Worm (Caenorhabditis elegans) whole organism, L2 larva: ENCODE data around the gene C45B11.9.

ENCODE experiments used
- C34F6.9 ChIP-seq: fragments of 150-350 bp; optimal IDR thresholded peaks from 2 replicates; lab custom pipeline; 2014; ENCODE audit warnings: missing biosample characterization, missing genetic modification characterization
- F13H6.1 ChIP-seq: sonication (generic microtip); optimal IDR thresholded peaks from 2 replicates; lab custom pipeline; 2016; ENCODE audit warnings: missing genetic modification characterization, missing compliant biosample characterization
- R02D3.7 ChIP-seq: fragments of 150-350 bp; optimal IDR thresholded peaks from 2 replicates; lab custom pipeline; 2014; ENCODE audit warnings: missing biosample characterization, missing genetic modification characterization
- Y55F3AM.14 ChIP-seq: fragments of 200-800 bp; sonication (Bioruptor generic); optimal IDR thresholded peaks from 2 replicates; lab custom pipeline; 2018; ENCODE audit warnings: mild to moderate bottlenecking, missing genetic modification characterization, missing compliant biosample characterization
- ZK546.5 ChIP-seq: sonication (generic microtip); optimal IDR thresholded peaks from 2 replicates; lab custom pipeline; 2017; ENCODE audit warnings: missing biosample characterization, missing genetic modification characterization
- alr-1 ChIP-seq: fragments of 150-350 bp; optimal IDR thresholded peaks from 2 replicates; lab custom pipeline; 2014; ENCODE audit warnings: missing biosample characterization, missing genetic modification characterization
- aly-2 ChIP-seq: fragments of 150-350 bp; optimal IDR thresholded peaks from 2 replicates; lab custom pipeline; 2014; ENCODE audit warnings: missing biosample characterization, missing genetic modification characterization
- blmp-1 ChIP-seq: sonication (generic microtip); optimal IDR thresholded peaks from 2 replicates; lab custom pipeline; 2017; ENCODE audit warnings: missing genetic modification characterization, mild to moderate bottlenecking, missing compliant biosample characterization, antibody characterized with exemption, moderate library complexity; ENCODE audit not compliant: insufficient read depth
- ceh-16 ChIP-seq: fragments of 150-350 bp; optimal IDR thresholded peaks from 2 replicates; lab custom pipeline; 2014; ENCODE audit warnings: missing biosample characterization, missing genetic modification characterization
- ceh-82 ChIP-seq: fragments of 150-350 bp; optimal IDR thresholded peaks from 2 replicates; lab custom pipeline; 2014; ENCODE audit warnings: missing biosample characterization, missing genetic modification characterization
- crh-2 ChIP-seq: sonication (generic microtip); optimal IDR thresholded peaks from 2 replicates; lab custom pipeline; 2017; ENCODE audit warnings: missing biosample characterization, missing genetic modification characterization
- dmd-4 ChIP-seq: sonication (generic microtip); optimal IDR thresholded peaks from 2 replicates; lab custom pipeline; 2017; ENCODE audit warnings: missing biosample characterization, missing genetic modification characterization
- egl-27 ChIP-seq: sonication (generic microtip); optimal IDR thresholded peaks from 3 replicates; lab custom pipeline; 2017; ENCODE audit warnings: missing biosample characterization, missing genetic modification reagents, missing genetic modification characterization
- elt-1 ChIP-seq: fragments of 150-350 bp; optimal IDR thresholded peaks from 2 replicates; lab custom pipeline; 2014; ENCODE audit warnings: missing biosample characterization, missing genetic modification characterization
- elt-3 ChIP-seq: sonication (generic microtip); optimal IDR thresholded peaks from 2 replicates; lab custom pipeline; 2017; ENCODE audit warnings: missing biosample characterization, missing genetic modification characterization
- fos-1 ChIP-seq: fragments of 150-350 bp; optimal IDR thresholded peaks from 2 replicates; lab custom pipeline; 2014; ENCODE audit warnings: missing biosample characterization, missing genetic modification characterization
- gmeb-1 ChIP-seq: fragments of 150-350 bp; optimal IDR thresholded peaks from 2 replicates; lab custom pipeline; 2014; ENCODE audit warnings: missing biosample characterization, missing genetic modification characterization
- lin-11 ChIP-seq: fragments of 150-350 bp; sonication (generic microtip); optimal IDR thresholded peaks from 2 replicates; lab custom pipeline; 2014; ENCODE audit warnings: missing biosample characterization, missing genetic modification characterization, inconsistent platforms, mixed read lengths
- lin-13 ChIP-seq: fragments of 150-350 bp; optimal IDR thresholded peaks from 2 replicates; lab custom pipeline; 2014; ENCODE audit warnings: missing biosample characterization, missing genetic modification reagents, missing genetic modification characterization
- lin-39 ChIP-seq: fragments of 150-350 bp; optimal IDR thresholded peaks from 2 replicates; lab custom pipeline; 2014; ENCODE audit warnings: missing biosample characterization, missing genetic modification reagents, missing genetic modification characterization
- lsy-2 ChIP-seq, 2 experiments: fragments of 150-350 bp in 1 of 2; sonication (generic microtip) in 1 of 2; optimal IDR thresholded peaks; 2 replicates each; lab custom pipeline; 2014 to 2017; ENCODE audit warnings: missing biosample characterization in 2 of 2, missing genetic modification characterization in 2 of 2
- mab-5 ChIP-seq: fragments of 150-350 bp; optimal IDR thresholded peaks from 2 replicates; lab custom pipeline; 2014; ENCODE audit warnings: missing biosample characterization, missing genetic modification characterization
- mbf-1 ChIP-seq: sonication (generic microtip); optimal IDR thresholded peaks from 2 replicates; lab custom pipeline; 2017; ENCODE audit warnings: missing biosample characterization, missing genetic modification characterization
- mdl-1 ChIP-seq, 2 experiments: fragments of 150-350 bp in 1 of 2; sonication (generic microtip) in 1 of 2; optimal IDR thresholded peaks; 2 replicates each; lab custom pipeline; 2017; ENCODE audit warnings: missing biosample characterization in 2 of 2, missing genetic modification characterization in 2 of 2
- nhr-11 ChIP-seq: fragments of 150-350 bp; optimal IDR thresholded peaks from 2 replicates; lab custom pipeline; 2014; ENCODE audit warnings: missing biosample characterization, missing genetic modification characterization
- nhr-12 ChIP-seq: fragments of 150-350 bp; optimal IDR thresholded peaks from 2 replicates; lab custom pipeline; 2014; ENCODE audit warnings: missing biosample characterization, missing genetic modification characterization
- nhr-129 ChIP-seq: fragments of 150-350 bp; optimal IDR thresholded peaks from 2 replicates; lab custom pipeline; 2014; ENCODE audit warnings: missing biosample characterization, missing genetic modification characterization
- nhr-21 ChIP-seq: fragments of 150-350 bp; optimal IDR thresholded peaks from 2 replicates; lab custom pipeline; 2014; ENCODE audit warnings: missing biosample characterization, missing genetic modification characterization
- nhr-23 ChIP-seq: fragments of 150-350 bp; optimal IDR thresholded peaks from 2 replicates; lab custom pipeline; 2014; ENCODE audit warnings: missing biosample characterization, missing genetic modification reagents, missing genetic modification characterization
- nhr-237 ChIP-seq: fragments of 150-350 bp; optimal IDR thresholded peaks from 2 replicates; lab custom pipeline; 2014; ENCODE audit warnings: missing biosample characterization, missing genetic modification characterization
- nhr-25 ChIP-seq: fragments of 150-350 bp; sonication (generic microtip); optimal IDR thresholded peaks from 3 replicates; lab custom pipeline; 2014; ENCODE audit warnings: missing biosample characterization, missing genetic modification characterization
- nhr-6 ChIP-seq: fragments of 150-350 bp; optimal IDR thresholded peaks from 2 replicates; lab custom pipeline; 2014; ENCODE audit warnings: missing biosample characterization, missing genetic modification characterization
- nhr-77 ChIP-seq: fragments of 150-350 bp; optimal IDR thresholded peaks from 2 replicates; lab custom pipeline; 2014; ENCODE audit warnings: missing biosample characterization, missing genetic modification characterization
- peb-1 ChIP-seq: fragments of 150-350 bp; optimal IDR thresholded peaks from 2 replicates; lab custom pipeline; 2014; ENCODE audit warnings: missing biosample characterization, missing genetic modification characterization
- sem-4 ChIP-seq: fragments of 150-350 bp; optimal IDR thresholded peaks from 2 replicates; lab custom pipeline; 2014; ENCODE audit warnings: missing biosample characterization, missing genetic modification reagents, missing genetic modification characterization
- sma-9 ChIP-seq, 2 experiments: fragments of 150-350 bp in 1 of 2; sonication (generic microtip) in 1 of 2; optimal IDR thresholded peaks; 2 replicates each; lab custom pipeline; 2014 to 2016; ENCODE audit warnings: missing genetic modification characterization in 2 of 2, mild to moderate bottlenecking in 1 of 2, missing biosample characterization in 1 of 2, missing compliant biosample characterization in 1 of 2, missing genetic modification reagents in 1 of 2, moderate library complexity in 1 of 2
- snpc-4 ChIP-seq: fragments of 150-350 bp; optimal IDR thresholded peaks from 2 replicates; lab custom pipeline; 2014; ENCODE audit warnings: missing biosample characterization, missing genetic modification characterization
- unc-55 ChIP-seq: fragments of 150-350 bp; sonication (generic microtip); optimal IDR thresholded peaks from 3 replicates; lab custom pipeline; 2014; ENCODE audit warnings: missing biosample characterization, missing genetic modification reagents, missing genetic modification characterization
- unc-62 ChIP-seq: fragments of 150-350 bp; optimal IDR thresholded peaks from 2 replicates; lab custom pipeline; 2014; ENCODE audit warnings: missing biosample characterization, missing genetic modification reagents, missing genetic modification characterization
- zag-1 ChIP-seq: fragments of 150-350 bp; optimal IDR thresholded peaks from 2 replicates; lab custom pipeline; 2014; ENCODE audit warnings: missing biosample characterization, missing genetic modification characterization
- ztf-11 ChIP-seq: sonication (generic microtip); optimal IDR thresholded peaks from 2 replicates; lab custom pipeline; 2017; ENCODE audit warnings: missing biosample characterization, missing genetic modification characterization
- ztf-4 ChIP-seq: fragments of 150-350 bp; optimal IDR thresholded peaks from 2 replicates; lab custom pipeline; 2014; ENCODE audit warnings: missing biosample characterization, missing genetic modification characterization

The C45B11.9 gene

ce11 chrV:11029309-11029708, 10.8 kb upstream of the C45B11.9 start (continued):
- no peak for TF ChIP-seq mbf-1 (tag; lab: Kevin White, UChicago)
- peak; percentile 73 for TF ChIP-seq sma-9 (GFP tag; optimal IDR thresholded peaks at IDR 0.05; lab: Kevin White, UChicago)
- no peak for TF ChIP-seq sma-9 (tag; optimal IDR thresholded peaks at IDR 0.05; lab: Kevin White, UChicago)
- no peak for TF ChIP-seq nhr-25 (tag; lab: Kevin White, UChicago)
- no peak for TF ChIP-seq R02D3.7
- TF ChIP-seq elt-1: no peak
- TF ChIP-seq gmeb-1: peak; percentile 94
- TF ChIP-seq mab-5 (tag; lab: Kevin White, UChicago): no peak
- peak; percentile 17 for TF ChIP-seq nhr-6 (tag; lab: Kevin White, UChicago)
- TF ChIP-seq nhr-237 (tag; lab: Kevin White, UChicago): no peak

- TF ChIP-seq ztf-4 (tag; lab: Kevin White, UChicago) (no peak), nhr-25 (tag; lab: Kevin White, UChicago) (no peak), Y55F3AM.14 (no peak), zag-1 (tag; lab: Kevin White, UChicago) (no peak), elt-1 (no peak), lin-39 (tag; lab: Kevin White, UChicago) (no peak), nhr-11 (no peak), egl-27 (no peak), nhr-12 (tag; lab: Kevin White, UChicago) (no peak), lsy-2 (tag; optimal IDR thresholded peaks at IDR 0.05; lab: Kevin White, UChicago) (no peak), dmd-4 (tag; lab: Kevin White, UChicago) (no peak), ZK546.5 (tag; lab: Kevin White, UChicago) (no peak), ztf-11 (tag; lab: Kevin White, UChicago) (no peak), fos-1 (tag; lab: Kevin White, UChicago) (no peak), crh-2 (tag; lab: Kevin White, UChicago) (no peak), mbf-1 (tag; lab: Kevin White, UChicago) (no peak), lin-11 (tag; lab: Kevin White, UChicago) (no peak), blmp-1 (tag; lab: Kevin White, UChicago) (no peak), elt-3 (tag; lab: Kevin White, UChicago) (no peak)
These were observed 9.4 kb upstream of the C45B11.9 start for ce11 chrV:11030675-11031074.

ce11 chrV:11033241-11033640, 6.9 kb upstream of the C45B11.9 start:
- TF ChIP-seq gmeb-1 (no peak), ztf-11 (tag; lab: Kevin White, UChicago) (no peak), lin-39 (tag; lab: Kevin White, UChicago) (no peak), mbf-1 (tag; lab: Kevin White, UChicago) (no peak), nhr-77 (tag; lab: Kevin White, UChicago) (no peak), lin-13 (GFP tag; lab: Kevin White, UChicago) (no peak), ztf-4 (tag; lab: Kevin White, UChicago) (no peak), unc-62 (GFP tag; lab: Kevin White, UChicago) (no peak), fos-1 (tag; lab: Kevin White, UChicago) (no peak)

- TF ChIP-seq ZK546.5 (tag; lab: Kevin White, UChicago): no peak
- TF ChIP-seq nhr-129 (tag; lab: Kevin White, UChicago): peak; percentile 59
- TF ChIP-seq elt-3 (tag; lab: Kevin White, UChicago): no peak
- TF ChIP-seq F13H6.1: peak; percentile 41
- TF ChIP-seq lin-11 (tag; lab: Kevin White, UChicago): no peak
- peak; percentile 22 for TF ChIP-seq sem-4
- peak; percentile 16 for TF ChIP-seq C34F6.9 (tag; lab: Kevin White, UChicago)
- peak; percentile 14 for TF ChIP-seq sma-9 (GFP tag; optimal IDR thresholded peaks at IDR 0.05; lab: Kevin White, UChicago)
- TF ChIP-seq sma-9 (tag; optimal IDR thresholded peaks at IDR 0.05; lab: Kevin White, UChicago): no peak
These were observed 5.4 kb upstream of the C45B11.9 start, which contains the start of gene pptr-2 for ce11 chrV:11034748-11035147. Gene pptr-2, minus strand, starts transcription at chrV:11034931.

- no peak for TF ChIP-seq nhr-23 (tag; lab: Kevin White, UChicago)
- TF ChIP-seq ceh-82 (tag; lab: Kevin White, UChicago): no peak
- TF ChIP-seq ZK546.5 (tag; lab: Kevin White, UChicago): no peak
- no peak for TF ChIP-seq peb-1 (tag; lab: Kevin White, UChicago)
- peak; percentile 38 to 85 for TF ChIP-seq lsy-2 (tag; optimal IDR thresholded peaks at IDR 0.05; lab: Kevin White, UChicago)
- TF ChIP-seq nhr-21 (tag; lab: Kevin White, UChicago): peak; percentile 39
- no peak for TF ChIP-seq alr-1 (tag; lab: Kevin White, UChicago)
- no peak for TF ChIP-seq dmd-4 (tag; lab: Kevin White, UChicago)
- TF ChIP-seq mbf-1 (tag; lab: Kevin White, UChicago): no peak
- TF ChIP-seq gmeb-1: peak; percentile 69
- peak; percentile 12 for TF ChIP-seq zag-1 (tag; lab: Kevin White, UChicago)
- TF ChIP-seq aly-2: no peak
- TF ChIP-seq blmp-1 (tag; lab: Kevin White, UChicago): peak; percentile 39
- no peak for TF ChIP-seq mab-5 (tag; lab: Kevin White, UChicago)
- TF ChIP-seq ztf-4 (tag; lab: Kevin White, UChicago): no peak
- TF ChIP-seq Y55F3AM.14: peak; percentile 37
- TF ChIP-seq ceh-16 (tag; lab: Kevin White, UChicago): no peak
- peak; percentile 93 for TF ChIP-seq C34F6.9 (tag; lab: Kevin White, UChicago)
- no peak for TF ChIP-seq mdl-1 (tag; optimal IDR thresholded peaks at IDR 0.05; lab: Kevin White, UChicago)
- no peak for TF ChIP-seq nhr-12 (tag; lab: Kevin White, UChicago)
- no peak for TF ChIP-seq snpc-4 (tag; lab: Kevin White, UChicago)
- peak; percentile 95 for TF ChIP-seq unc-55 (GFP tag; lab: Kevin White, UChicago)
These were observed 653 bp upstream of the C45B11.9 start, which contains the start of gene pak-2 for ce11 chrV:11039379-11039954. Gene pak-2, minus strand, starts transcription at chrV:11039429.
